Fruit fly (Drosophila melanogaster) whole organism, pupa: ENCODE results near the gene CG10803.

Experiments used
- CG10348 ChIP-seq: fragments of 200-800 bp; sonication (Bioruptor generic); IDR thresholded peaks from 2 replicates; pipeline ENCODE4 v1.3.6; 2022; ENCODE audit warnings: missing biosample characterization, missing genetic modification characterization
- CG13204 ChIP-seq: fragments of 200-800 bp; sonication (Bioruptor generic); optimal IDR thresholded peaks from 2 replicates; lab custom pipeline; 2018; ENCODE audit warnings: missing biosample characterization, mild to moderate bottlenecking, missing genetic modification characterization, moderate library complexity
- CG15710 ChIP-seq: fragments of 200-800 bp; sonication (Bioruptor generic); optimal IDR thresholded peaks from 2 replicates; lab custom pipeline; 2018; ENCODE audit warnings: missing biosample characterization, mild to moderate bottlenecking, missing genetic modification characterization, moderate library complexity
- CG17806 ChIP-seq: fragments of 200-800 bp; sonication (Bioruptor generic); optimal IDR thresholded peaks from 2 replicates; lab custom pipeline; 2018; ENCODE audit warnings: missing biosample characterization, mild to moderate bottlenecking, missing genetic modification characterization, moderate library complexity
- CG8301 ChIP-seq: fragments of 200-800 bp; sonication (Bioruptor generic); optimal IDR thresholded peaks from 2 replicates; lab custom pipeline; 2018; ENCODE audit warnings: missing biosample characterization, mild to moderate bottlenecking, missing genetic modification characterization
- CG9948 ChIP-seq: fragments of 200-800 bp; sonication (Bioruptor generic); optimal IDR thresholded peaks from 2 replicates; lab custom pipeline; 2018; ENCODE audit warnings: missing biosample characterization, mild to moderate bottlenecking, missing genetic modification characterization, moderate library complexity
- D1 ChIP-seq: fragments of 200-800 bp; sonication (Bioruptor generic); optimal IDR thresholded peaks from 2 replicates; lab custom pipeline; 2018; ENCODE audit warnings: missing biosample characterization, mild to moderate bottlenecking, missing genetic modification characterization, moderate library complexity
- EcR ChIP-seq: fragments of 200-800 bp; sonication (Bioruptor generic); optimal IDR thresholded peaks from 3 replicates; lab custom pipeline; 2019; ENCODE audit warnings: missing biosample characterization, missing genetic modification characterization, mild to moderate bottlenecking, moderate library complexity, missing genetic modification reagents
- Ets98B ChIP-seq: fragments of 200-800 bp; sonication (Bioruptor generic); IDR thresholded peaks from 2 replicates; pipeline ENCODE4 v1.3.6; 2022; ENCODE audit warnings: missing biosample characterization, missing genetic modification characterization
- Pif1A ChIP-seq: fragments of 200-800 bp; sonication (Bioruptor generic); optimal IDR thresholded peaks from 3 replicates; lab custom pipeline; 2016; ENCODE audit warnings: missing biosample characterization, missing genetic modification characterization
- Pif1B ChIP-seq: fragments of 200-800 bp; sonication (Bioruptor generic); optimal IDR thresholded peaks from 3 replicates; lab custom pipeline; 2016; ENCODE audit warnings: missing biosample characterization, missing genetic modification characterization
- gl ChIP-seq: fragments of 200-800 bp; sonication (Bioruptor generic); optimal IDR thresholded peaks from 2 replicates; lab custom pipeline; 2018; ENCODE audit warnings: missing biosample characterization, mild to moderate bottlenecking, missing genetic modification characterization
- rn ChIP-seq: fragments of 200-800 bp; sonication (Bioruptor generic); IDR thresholded peaks from 2 replicates; pipeline ENCODE4 v1.3.6; 2022; ENCODE audit warnings: missing biosample characterization, missing genetic modification characterization

dm6 chrX:3458491-3458890 lies 27.0 kb upstream of the CG10803 start:
- TF ChIP-seq CG15710 (tag; lab: Kevin White, UChicago): no peak
- TF ChIP-seq CG17806: no peak
- no peak for TF ChIP-seq Pif1A (GFP tag; lab: Kevin White, UChicago)
- TF ChIP-seq rn: no peak
- TF ChIP-seq CG13204: no peak
- no peak for TF ChIP-seq Ets98B
- no peak for TF ChIP-seq Pif1B (GFP tag; lab: Kevin White, UChicago)
- no peak for TF ChIP-seq CG8301 (tag; lab: Kevin White, UChicago)
- no peak for TF ChIP-seq D1 (tag; lab: Kevin White, UChicago)
- TF ChIP-seq CG10348 (GFP tag; lab: Robert Waterston, UW): no peak
- TF ChIP-seq CG9948 (tag; lab: Kevin White, UChicago): no peak
- TF ChIP-seq gl (tag; lab: Kevin White, UChicago): no peak
- TF ChIP-seq EcR (GFP tag; lab: Kevin White, UChicago): no peak
